Fruit fly (Drosophila melanogaster) whole organism, embryonic: ENCODE measurements around the gene CG15742.
A peak's percentile ranks its signal among the peaks of the same experiment; 100 is the strongest.

Experiments
- Ada2b ChIP-seq: fragments of 200-800 bp; sonication (Bioruptor generic); IDR thresholded peaks from 2 replicates; pipeline ENCODE4 v1.3.6; 2022; ENCODE audit warnings: missing biosample characterization, missing genetic modification characterization
- Awh ChIP-seq: fragments of 200-800 bp; sonication (Bioruptor generic); IDR thresholded peaks from 2 replicates; pipeline ENCODE4, ENCODE4 v1.3.6; 2022; ENCODE audit warnings: missing biosample characterization, missing genetic modification characterization
- B-H1 ChIP-seq: fragments of 200-800 bp; sonication (Bioruptor generic); IDR thresholded peaks from 3 replicates; pipeline ENCODE4 v1.3.6; 2022; ENCODE audit warnings: missing biosample characterization, missing genetic modification characterization
- CG10565 ChIP-seq: fragments of 200-800 bp; sonication (Bioruptor generic); optimal IDR thresholded peaks from 3 replicates; lab custom pipeline; 2016; ENCODE audit warnings: missing biosample characterization, mild to moderate bottlenecking, missing genetic modification characterization
- CG10979 ChIP-seq: fragments of 200-800 bp; sonication (Bioruptor generic); optimal IDR thresholded peaks from 2 replicates; lab custom pipeline; 2018; ENCODE audit warnings: missing biosample characterization, mild to moderate bottlenecking, missing genetic modification characterization, moderate library complexity
- CG11247 ChIP-seq: fragments of 200-800 bp; sonication (Bioruptor generic); IDR thresholded peaks from 2 replicates; pipeline ENCODE4 v1.3.6; 2022; ENCODE audit warnings: missing biosample characterization, missing genetic modification characterization
- CG12219 ChIP-seq: fragments of 200-800 bp; sonication (Bioruptor generic); optimal IDR thresholded peaks from 3 replicates; lab custom pipeline; 2018; ENCODE audit warnings: missing biosample characterization, mild to moderate bottlenecking, missing genetic modification characterization
- CG13624 ChIP-seq: fragments of 200-800 bp; sonication (Bioruptor generic); optimal IDR thresholded peaks from 2 replicates; lab custom pipeline; 2016; ENCODE audit warnings: missing biosample characterization, missing genetic modification characterization
- CG1602 ChIP-seq: fragments of 200-800 bp; sonication (Bioruptor generic); optimal IDR thresholded peaks from 3 replicates; lab custom pipeline; 2016; ENCODE audit warnings: missing biosample characterization, missing genetic modification characterization
- CG32767 ChIP-seq: fragments of 200-800 bp; sonication (Bioruptor generic); IDR thresholded peaks from 2 replicates; pipeline ENCODE4 v1.3.6; 2022; ENCODE audit warnings: missing biosample characterization, missing genetic modification characterization
- CG3281 ChIP-seq: fragments of 200-800 bp; sonication (Bioruptor generic); optimal IDR thresholded peaks from 3 replicates; lab custom pipeline; 2017; ENCODE audit warnings: missing biosample characterization, mild to moderate bottlenecking, missing genetic modification characterization
- CG33557 ChIP-seq: fragments of 200-800 bp; sonication (Bioruptor generic); optimal IDR thresholded peaks from 2 replicates; lab custom pipeline; 2019; ENCODE audit warnings: missing biosample characterization, mild to moderate bottlenecking, missing genetic modification characterization, moderate library complexity
- CG4282 ChIP-seq: fragments of 200-800 bp; sonication (Bioruptor generic); optimal IDR thresholded peaks from 2 replicates; lab custom pipeline; 2016; ENCODE audit warnings: missing biosample characterization, missing genetic modification characterization
- CG4328 ChIP-seq: fragments of 200-800 bp; sonication (Bioruptor generic); optimal IDR thresholded peaks from 3 replicates; lab custom pipeline; 2017; ENCODE audit warnings: missing biosample characterization, missing genetic modification reagents, missing genetic modification characterization
- CG4730 ChIP-seq: fragments of 200-800 bp; sonication (Bioruptor generic); IDR thresholded peaks from 2 replicates; pipeline ENCODE4 v1.3.6; 2022; ENCODE audit warnings: missing biosample characterization, missing genetic modification characterization
- CG4854 ChIP-seq: fragments of 200-800 bp; sonication (Bioruptor generic); optimal IDR thresholded peaks from 2 replicates; lab custom pipeline; 2016; ENCODE audit warnings: missing biosample characterization, missing genetic modification characterization, inconsistent platforms
- CG7928 ChIP-seq: fragments of 200-800 bp; sonication (Bioruptor generic); optimal IDR thresholded peaks from 2 replicates; lab custom pipeline; 2017; ENCODE audit warnings: missing biosample characterization, mild to moderate bottlenecking, missing genetic modification characterization
- CrebB ChIP-seq: fragments of 200-800 bp; sonication (Bioruptor generic); optimal IDR thresholded peaks from 3 replicates; lab custom pipeline; 2018; ENCODE audit warnings: missing biosample characterization, mild to moderate bottlenecking, missing genetic modification characterization
- D19A ChIP-seq: fragments of 200-800 bp; optimal IDR thresholded peaks from 3 replicates; lab custom pipeline; 2019; ENCODE audit warnings: missing biosample characterization, mild to moderate bottlenecking, missing genetic modification characterization, moderate library complexity
- Dip3 ChIP-seq: fragments of 200-800 bp; sonication (Bioruptor generic); optimal IDR thresholded peaks from 3 replicates; lab custom pipeline; 2016; ENCODE audit warnings: missing biosample characterization, missing genetic modification characterization
- Doc2 ChIP-seq: fragments of 200-800 bp; sonication (Bioruptor generic); IDR thresholded peaks from 2 replicates; pipeline ENCODE4 v1.3.6; 2022; ENCODE audit warnings: missing biosample characterization, missing genetic modification characterization
- Dp ChIP-seq: fragments of 200-800 bp; sonication (Bioruptor generic); optimal IDR thresholded peaks from 2 replicates; lab custom pipeline; 2018; ENCODE audit warnings: missing biosample characterization, mild to moderate bottlenecking, missing genetic modification characterization, moderate library complexity
- MTF-1 ChIP-seq: fragments of 200-800 bp; sonication (Bioruptor generic); optimal IDR thresholded peaks from 2 replicates; lab custom pipeline; 2018; ENCODE audit warnings: missing biosample characterization, mild to moderate bottlenecking, missing genetic modification characterization, borderline replicate concordance
- Nf-YA ChIP-seq: fragments of 200-800 bp; sonication (Bioruptor generic); IDR thresholded peaks from 2 replicates; pipeline ENCODE4 v1.3.6; 2022; ENCODE audit warnings: missing biosample characterization, missing genetic modification characterization
- Nf-YC ChIP-seq: fragments of 200-800 bp; optimal IDR thresholded peaks from 3 replicates; lab custom pipeline; 2019; ENCODE audit warnings: missing biosample characterization, mild to moderate bottlenecking, missing genetic modification characterization, moderate library complexity
- NfI ChIP-seq: fragments of 200-800 bp; sonication (Bioruptor generic); optimal IDR thresholded peaks from 3 replicates; lab custom pipeline; 2018; ENCODE audit warnings: missing biosample characterization, mild to moderate bottlenecking, missing genetic modification characterization, moderate library complexity
- Oaz ChIP-seq: fragments of 200-800 bp; sonication (Bioruptor generic); IDR thresholded peaks from 2 replicates; pipeline ENCODE4 v1.3.6; 2022; ENCODE audit warnings: missing biosample characterization, missing genetic modification characterization
- PHDP ChIP-seq: fragments of 200-800 bp; sonication (Bioruptor generic); optimal IDR thresholded peaks from 3 replicates; lab custom pipeline; 2018; ENCODE audit warnings: missing biosample characterization, mild to moderate bottlenecking, missing genetic modification characterization, moderate library complexity
- Ptx1 ChIP-seq: fragments of 200-800 bp; sonication (Bioruptor generic); IDR thresholded peaks from 2 replicates; pipeline ENCODE4 v1.3.6; 2022; ENCODE audit warnings: missing biosample characterization, missing genetic modification characterization
- Sox102F ChIP-seq: fragments of 200-800 bp; sonication (Bioruptor generic); optimal IDR thresholded peaks from 2 replicates; lab custom pipeline; 2018; ENCODE audit warnings: missing biosample characterization, mild to moderate bottlenecking, missing genetic modification characterization, moderate library complexity
- Vsx1 ChIP-seq: fragments of 200-800 bp; sonication (Bioruptor generic); optimal IDR thresholded peaks from 2 replicates; lab custom pipeline; 2017; ENCODE audit warnings: missing biosample characterization, mild to moderate bottlenecking, missing genetic modification characterization, missing genetic modification reagents
- abd-A ChIP-seq: fragments of 200-800 bp; sonication (Bioruptor generic); optimal IDR thresholded peaks from 3 replicates; lab custom pipeline; 2019; ENCODE audit warnings: missing biosample characterization, mild to moderate bottlenecking, missing genetic modification characterization, moderate library complexity
- az2 ChIP-seq: fragments of 200-800 bp; sonication (Bioruptor generic); optimal IDR thresholded peaks from 3 replicates; lab custom pipeline; 2016; ENCODE audit warnings: missing biosample characterization, missing genetic modification characterization
- chm ChIP-seq: fragments of 200-800 bp; sonication (Bioruptor generic); IDR thresholded peaks from 2 replicates; pipeline ENCODE4 v1.3.6; 2022; ENCODE audit warnings: missing biosample characterization, missing genetic modification characterization
- dan ChIP-seq: fragments of 200-800 bp; sonication (Bioruptor generic); IDR thresholded peaks from 2 replicates; pipeline ENCODE4 v1.3.6; 2022; ENCODE audit warnings: missing biosample characterization, missing genetic modification characterization
- dmrt11E ChIP-seq: fragments of 200-800 bp; sonication (Bioruptor generic); optimal IDR thresholded peaks from 3 replicates; lab custom pipeline; 2018; ENCODE audit warnings: missing biosample characterization, mild to moderate bottlenecking, missing genetic modification characterization, moderate library complexity
- en ChIP-seq: fragments of 200-800 bp; sonication (Bioruptor generic); optimal IDR thresholded peaks from 2 replicates; lab custom pipeline; 2016; ENCODE audit warnings: missing biosample characterization, missing genetic modification characterization
- gro ChIP-seq: fragments of 200-800 bp; sonication (Bioruptor generic); optimal IDR thresholded peaks from 2 replicates; lab custom pipeline; 2016; ENCODE audit warnings: missing biosample characterization, missing genetic modification characterization
- gsb-n ChIP-seq: fragments of 200-800 bp; sonication (Bioruptor generic); optimal IDR thresholded peaks from 3 replicates; lab custom pipeline; 2018; ENCODE audit warnings: missing biosample characterization, mild to moderate bottlenecking, missing genetic modification characterization
- hb ChIP-seq: fragments of 200-800 bp; sonication (Bioruptor generic); IDR thresholded peaks from 3 replicates; pipeline ENCODE4 v1.3.6; 2022; ENCODE audit warnings: missing biosample characterization, missing genetic modification characterization; ENCODE audit not compliant: partially characterized antibody
- her ChIP-seq: fragments of 200-800 bp; sonication (Bioruptor generic); optimal IDR thresholded peaks from 2 replicates; lab custom pipeline; 2016; ENCODE audit warnings: missing biosample characterization, missing genetic modification characterization
- jumu ChIP-seq: fragments of 200-800 bp; sonication (Bioruptor generic); optimal IDR thresholded peaks from 3 replicates; lab custom pipeline; 2016; ENCODE audit warnings: missing biosample characterization, missing genetic modification characterization
- kah ChIP-seq: fragments of 200-800 bp; sonication (Bioruptor generic); optimal IDR thresholded peaks from 2 replicates; lab custom pipeline; 2018; ENCODE audit warnings: missing biosample characterization, mild to moderate bottlenecking, missing genetic modification characterization
- lab ChIP-seq: fragments of 200-800 bp; sonication (Bioruptor generic); optimal IDR thresholded peaks from 3 replicates; lab custom pipeline; 2017; ENCODE audit warnings: missing biosample characterization, missing genetic modification characterization, mild to moderate bottlenecking, moderate library complexity, missing genetic modification reagents
- mam ChIP-seq: fragments of 200-800 bp; sonication (Bioruptor generic); optimal IDR thresholded peaks from 3 replicates; lab custom pipeline; 2016; ENCODE audit warnings: missing biosample characterization, missing genetic modification characterization
- nom ChIP-seq: fragments of 200-800 bp; sonication (Bioruptor generic); optimal IDR thresholded peaks from 2 replicates; lab custom pipeline; 2017; ENCODE audit warnings: missing biosample characterization, missing genetic modification characterization, mild to moderate bottlenecking, moderate library complexity, missing genetic modification reagents
- pita ChIP-seq: fragments of 200-800 bp; sonication (Bioruptor generic); optimal IDR thresholded peaks from 2 replicates; lab custom pipeline; 2017; ENCODE audit warnings: missing biosample characterization, mild to moderate bottlenecking, missing genetic modification characterization
- sens ChIP-seq: fragments of 200-800 bp; sonication (Bioruptor generic); peaks from one replicate; lab custom pipeline; 2016; ENCODE audit warnings: missing biosample characterization, missing genetic modification characterization
- sima ChIP-seq: fragments of 200-800 bp; sonication (Bioruptor generic); optimal IDR thresholded peaks from 2 replicates; lab custom pipeline; 2016; ENCODE audit warnings: missing biosample characterization, missing genetic modification characterization
- tap ChIP-seq: fragments of 200-800 bp; optimal IDR thresholded peaks from 3 replicates; lab custom pipeline; 2019; ENCODE audit warnings: missing biosample characterization, mild to moderate bottlenecking, missing genetic modification characterization, moderate library complexity
- ttk ChIP-seq: fragments of 200-800 bp; sonication (Bioruptor generic); IDR thresholded peaks from 2 replicates; pipeline ENCODE4 v2.1.2; 2022; ENCODE audit warnings: missing biosample characterization, missing genetic modification characterization

CG15742 gene

dm6 chrX:13214056-13214455 lies 44.2 kb downstream of the CG15742 start (continued):
- TF ChIP-seq D19A (tag; lab: Kevin White, UChicago) (peak; percentile 8), abd-A (no peak), sima (GFP tag; lab: Kevin White, UChicago) (peak; percentile 20), CG4730 (GFP tag; lab: Robert Waterston, UW) (peak; percentile 47), Oaz (GFP tag; lab: Robert Waterston, UW) (no peak), chm (peak; percentile 77), nom (GFP tag; lab: Kevin White, UChicago) (peak; percentile 2), Ada2b (GFP tag; lab: Robert Waterston, UW) (peak; percentile 64; the same call in 1 of the 2 replicates), Vsx1 (GFP tag; lab: Kevin White, UChicago) (no peak), az2 (GFP tag; lab: Kevin White, UChicago) (peak; percentile 76), NfI (peak; percentile 50), lab (peak; percentile 70), CG4282 (GFP tag; lab: Kevin White, UChicago) (peak; percentile 17), CG10979 (tag; lab: Kevin White, UChicago) (peak; percentile 62), CrebB (tag; lab: Kevin White, UChicago) (peak; percentile 1), hb (GFP tag; lab: Robert Waterston, UW) (no peak), CG12219 (GFP tag; lab: Kevin White, UChicago) (peak; percentile 3), CG13624 (GFP tag; lab: Kevin White, UChicago) (peak; percentile 56), B-H1 (GFP tag; lab: Robert Waterston, UW) (peak; percentile 47; the same call in 1 of the 3 replicates), CG7928 (no peak), Nf-YC (tag; lab: Kevin White, UChicago) (peak; percentile 6), gro (peak; percentile 74), tap (tag; lab: Kevin White, UChicago) (no peak), Awh (GFP tag; lab: Robert Waterston, UW) (peak; percentile 47; the same call in 1 of the 2 replicates), CG4328 (GFP tag; lab: Kevin White, UChicago) (no peak), Doc2 (GFP tag; lab: Robert Waterston, UW) (no peak), Dp (GFP tag; lab: Kevin White, UChicago) (peak; percentile 81), CG4854 (GFP tag; lab: Kevin White, UChicago) (peak; percentile 49), sens (GFP tag; lab: Kevin White, UChicago) (peak; percentile 94), gsb-n (tag; lab: Kevin White, UChicago) (peak; percentile 66), mam (GFP tag; lab: Kevin White, UChicago) (peak; percentile 65), CG10565 (GFP tag; lab: Kevin White, UChicago) (no peak), pita (GFP tag; lab: Kevin White, UChicago) (no peak), dmrt11E (tag; lab: Kevin White, UChicago) (peak; percentile 46), ttk (peak; percentile 56), CG11247 (peak; percentile 45; the same call in 1 of the 2 replicates), Sox102F (GFP tag; lab: Kevin White, UChicago) (peak; percentile 74), dan (GFP tag; lab: Robert Waterston, UW) (no peak), kah (GFP tag; lab: Kevin White, UChicago) (no peak), PHDP (peak; percentile 74), CG33557 (GFP tag; lab: Kevin White, UChicago) (no peak), Ptx1 (peak; percentile 75), Nf-YA (GFP tag; lab: Robert Waterston, UW) (peak; percentile 46; the same call in 1 of the 2 replicates), MTF-1 (GFP tag; lab: Kevin White, UChicago) (peak; percentile 35), CG1602 (GFP tag; lab: Kevin White, UChicago) (peak; percentile 55), her (GFP tag; lab: Kevin White, UChicago) (peak; percentile 43), CG3281 (peak; percentile 52), CG32767 (GFP tag; lab: Robert Waterston, UW) (peak; percentile 51), jumu (GFP tag; lab: Kevin White, UChicago) (peak; percentile 64), en (GFP tag; lab: Kevin White, UChicago) (peak; percentile 34), Dip3 (peak; percentile 54)
